Fruit fly (Drosophila melanogaster) whole organism, wandering third instar larva: ENCODE data around the gene f.

ENCODE experiments used
- Abd-B ChIP-seq: fragments of >200 bp; optimal IDR thresholded peaks from 2 replicates; lab custom pipeline; 2017; ENCODE audit warnings: missing biosample characterization, missing genetic modification characterization
- Dfd ChIP-seq: fragments of >200 bp; optimal IDR thresholded peaks from 2 replicates; lab custom pipeline; 2017; ENCODE audit warnings: missing biosample characterization, missing genetic modification characterization
- GATAd ChIP-seq: sonication (Bioruptor generic); optimal IDR thresholded peaks from 2 replicates; lab custom pipeline; 2016; ENCODE audit warnings: missing biosample characterization, missing genetic modification characterization
- Hr78 ChIP-seq: fragments of >200 bp; optimal IDR thresholded peaks from 2 replicates; lab custom pipeline; 2017; ENCODE audit warnings: missing biosample characterization, missing genetic modification characterization

dm6 chrX:17209897-17210296, 22.8 kb upstream of the f start, which contains the start of gene CG12995:
- no peak for TF ChIP-seq Dfd
- TF ChIP-seq Abd-B (GFP tag; lab: Kevin White, UChicago) = no peak
- TF ChIP-seq Hr78 (GFP tag; lab: Kevin White, UChicago) = no peak
- no peak for TF ChIP-seq GATAd (GFP tag; lab: Kevin White, UChicago)
